Worm (Caenorhabditis elegans) whole organism, midembryonic: Measurements from ENCODE around the gene F23H12.5.
A peak's percentile ranks its signal among the peaks of the same experiment; 100 is the strongest.

Experiments used
- T22C8.4 ChIP-seq: fragments of 200-800 bp; sonication (Bioruptor generic); IDR thresholded peaks from 2 replicates; pipeline ENCODE4 v1.3.6; 2022; ENCODE audit warnings: missing genetic modification characterization, missing compliant biosample characterization
- cog-1 ChIP-seq: sonication (generic microtip); optimal IDR thresholded peaks from 2 replicates; lab custom pipeline; 2016; ENCODE audit warnings: missing genetic modification characterization, missing compliant biosample characterization
- flt-1 ChIP-seq: fragments of 200-800 bp; sonication (Bioruptor generic); IDR thresholded peaks from 2 replicates; pipeline ENCODE4 v1.3.6; 2022; ENCODE audit warnings: missing genetic modification characterization, missing compliant biosample characterization
- klf-2 ChIP-seq: fragments of 200-800 bp; sonication (Bioruptor generic); conservative IDR thresholded peaks from 2 replicates; pipeline ENCODE4 v1.3.6; 2022; ENCODE audit warnings: missing genetic modification reagents, missing genetic modification characterization, missing compliant biosample characterization
- med-1 ChIP-seq: sonication (generic microtip); optimal IDR thresholded peaks from 2 replicates; lab custom pipeline; 2017; ENCODE audit warnings: missing genetic modification characterization, mild to moderate bottlenecking, missing compliant biosample characterization, antibody characterized with exemption, missing genetic modification reagents; ENCODE audit not compliant: insufficient read depth
- ref-1 ChIP-seq: fragments of 200-800 bp; sonication (Bioruptor generic); conservative IDR thresholded peaks from 2 replicates; pipeline ENCODE4 v1.3.6; 2022; ENCODE audit warnings: missing genetic modification reagents, missing genetic modification characterization, missing compliant biosample characterization
- tab-1 ChIP-seq: fragments of 200-800 bp; sonication (Bioruptor generic); IDR thresholded peaks from 2 replicates; pipeline ENCODE4 v1.3.6; 2022; ENCODE audit warnings: missing genetic modification characterization, missing compliant biosample characterization
- ztf-23 ChIP-seq: fragments of 200-800 bp; sonication (Bioruptor generic); IDR thresholded peaks from 2 replicates; pipeline ENCODE4 v1.3.6; 2022; ENCODE audit warnings: missing genetic modification reagents, missing genetic modification characterization, missing compliant biosample characterization
- ztf-29 ChIP-seq: fragments of 200-800 bp; sonication (Bioruptor generic); IDR thresholded peaks from 2 replicates; pipeline ENCODE4 v1.3.6; 2022; ENCODE audit warnings: missing genetic modification reagents, missing genetic modification characterization, missing compliant biosample characterization

Gene F23H12.5

ce11 chrV:12406514-12406913 lies 48.1 kb downstream of the F23H12.5 start:
- TF ChIP-seq klf-2 (GFP tag; lab: Robert Waterston, UW) (0 out of 2 replicates have a peak, but pooled peaks have one; percentile 14), ztf-29 (GFP tag; lab: Robert Waterston, UW) (no peak)

ce11 chrV:12408525-12408924 lies 50.1 kb downstream of the F23H12.5 start, which contains the start of gene cdr-4:
Gene cdr-4, minus strand, starts transcription at chrV:12408625.
- TF ChIP-seq ztf-29 (GFP tag; lab: Robert Waterston, UW) (no peak), ztf-23 (GFP tag; lab: Robert Waterston, UW) (no peak), cog-1 (no peak), med-1 (GFP tag; lab: Kevin White, UChicago) (no peak), flt-1 (GFP tag; lab: Robert Waterston, UW) (no peak), ref-1 (no peak), T22C8.4 (GFP tag; lab: Robert Waterston, UW) (no peak), klf-2 (GFP tag; lab: Robert Waterston, UW) (no peak), tab-1 (GFP tag; lab: Robert Waterston, UW) (no peak)

ce11 chrV:12408996-12409395 lies 50.5 kb downstream of the F23H12.5 start:
- no peak for TF ChIP-seq klf-2 (GFP tag; lab: Robert Waterston, UW)
- TF ChIP-seq T22C8.4 (GFP tag; lab: Robert Waterston, UW), result no peak
- no peak for TF ChIP-seq ref-1
- TF ChIP-seq tab-1 (GFP tag; lab: Robert Waterston, UW), result no peak
- no peak for TF ChIP-seq ztf-29 (GFP tag; lab: Robert Waterston, UW)
- no peak for TF ChIP-seq ztf-23 (GFP tag; lab: Robert Waterston, UW)
- TF ChIP-seq flt-1 (GFP tag; lab: Robert Waterston, UW), result no peak
- TF ChIP-seq cog-1, result no peak
- TF ChIP-seq med-1 (GFP tag; lab: Kevin White, UChicago), result no peak

- TF ChIP-seq med-1 (GFP tag; lab: Kevin White, UChicago) (no peak), ref-1 (no peak), ztf-23 (GFP tag; lab: Robert Waterston, UW) (no peak)
Observed at ce11 chrV:12410416-12411001, 52.1 kb downstream of the F23H12.5 start, which contains the start of gene hrg-2. Gene hrg-2, minus strand, starts transcription at chrV:12410513.

- TF ChIP-seq T22C8.4 (GFP tag; lab: Robert Waterston, UW), result no peak
- TF ChIP-seq ztf-23 (GFP tag; lab: Robert Waterston, UW), result no peak
- no peak for TF ChIP-seq tab-1 (GFP tag; lab: Robert Waterston, UW)
- no peak for TF ChIP-seq cog-1
Observed at ce11 chrV:12411909-12412308, 53.5 kb downstream of the F23H12.5 start, which contains the start of gene cdr-7. Gene cdr-7, minus strand, starts transcription at chrV:12412113.

- TF ChIP-seq cog-1, result no peak
Observed at ce11 chrV:12412321-12412720, 53.9 kb downstream of the F23H12.5 start.
